Worm (Caenorhabditis elegans): ENCODE results near the gene R02D5.7.

Gene R02D5.7

ce11 chrV:14481401-14481800 lies at the start of gene R02D5.7:
Gene R02D5.7, minus strand, starts transcription at chrV:14481501.
- TF ChIP-seq unc-62 (GFP tag; optimal IDR thresholded peaks at IDR 0.05) = no peak

- no peak for TF ChIP-seq unc-62 (GFP tag; optimal IDR thresholded peaks at IDR 0.05)
Observed at ce11 chrV:14530813-14531212, 49.5 kb upstream of the R02D5.7 start, which contains the start of gene kcnl-4. Gene kcnl-4, plus strand, starts transcription at chrV:14531113.

ce11 chrV:14527210-14527609 lies 45.9 kb upstream of the R02D5.7 start:
- TF ChIP-seq unc-62 (GFP tag; optimal IDR thresholded peaks at IDR 0.05) = no peak

ce11 chrV:14525089-14525488 lies 43.8 kb upstream of the R02D5.7 start, which contains the start of gene hda-1:
Gene hda-1, plus strand, starts transcription at chrV:14525389.
- TF ChIP-seq unc-62 (GFP tag; optimal IDR thresholded peaks at IDR 0.05) = no peak

ce11 chrV:14523788-14524582 lies 42.7 kb upstream of the R02D5.7 start, which contains the start of gene ril-1:
Gene ril-1, minus strand, starts transcription at chrV:14524129.
- no peak for TF ChIP-seq unc-62 (GFP tag; optimal IDR thresholded peaks at IDR 0.05)

- TF ChIP-seq unc-62 (GFP tag; optimal IDR thresholded peaks at IDR 0.05) = no peak
Observed at ce11 chrV:14523105-14523504, 41.8 kb upstream of the R02D5.7 start, which contains the start of gene C53A5.2. Gene C53A5.2, minus strand, starts transcription at chrV:14523205.

- no peak for TF ChIP-seq unc-62 (GFP tag; optimal IDR thresholded peaks at IDR 0.05)
Observed at ce11 chrV:14522514-14522913, 41.2 kb upstream of the R02D5.7 start, which contains the start of gene C53A5.16. Gene C53A5.16, minus strand, starts transcription at chrV:14522614.

- TF ChIP-seq unc-62 (GFP tag; optimal IDR thresholded peaks at IDR 0.05) = no peak
Observed at ce11 chrV:14521000-14521399, 39.7 kb upstream of the R02D5.7 start, which contains the start of gene C53A5.17. Gene C53A5.17, minus strand, starts transcription at chrV:14521100.

- TF ChIP-seq unc-62 (GFP tag; optimal IDR thresholded peaks at IDR 0.05) = no peak
Observed at ce11 chrV:14519268-14519667, 38.0 kb upstream of the R02D5.7 start, which contains the start of gene R02D5.8. Gene R02D5.8, minus strand, starts transcription at chrV:14519368.

ce11 chrV:14518010-14518409 lies 36.7 kb upstream of the R02D5.7 start, which contains the start of gene R02D5.6:
Gene R02D5.6, minus strand, starts transcription at chrV:14518110.
- no peak for TF ChIP-seq unc-62 (GFP tag; optimal IDR thresholded peaks at IDR 0.05)

ce11 chrV:14510746-14511145 lies 29.4 kb upstream of the R02D5.7 start, which contains the start of gene R02D5.9:
Gene R02D5.9, minus strand, starts transcription at chrV:14511123.
- TF ChIP-seq unc-62 (GFP tag; optimal IDR thresholded peaks at IDR 0.05) = no peak

- TF ChIP-seq unc-62 (GFP tag; optimal IDR thresholded peaks at IDR 0.05) = no peak
Observed at ce11 chrV:14508556-14508955, 27.3 kb upstream of the R02D5.7 start.

- TF ChIP-seq unc-62 (GFP tag; optimal IDR thresholded peaks at IDR 0.05) = no peak
Observed at ce11 chrV:14508005-14508521, 26.8 kb upstream of the R02D5.7 start, which contains the start of gene R02D5.1. Gene R02D5.1, plus strand, starts transcription at chrV:14508249.

ce11 chrV:14506713-14507675 lies 25.7 kb upstream of the R02D5.7 start:
- TF ChIP-seq unc-62 (GFP tag; optimal IDR thresholded peaks at IDR 0.05) = no peak

- TF ChIP-seq unc-62 (GFP tag; optimal IDR thresholded peaks at IDR 0.05) = no peak
Observed at ce11 chrV:14505745-14506214, 24.5 kb upstream of the R02D5.7 start.
